Fruit fly (Drosophila melanogaster): ENCODE results near the gene Ankle2.

Ankle2 gene

DNA sequence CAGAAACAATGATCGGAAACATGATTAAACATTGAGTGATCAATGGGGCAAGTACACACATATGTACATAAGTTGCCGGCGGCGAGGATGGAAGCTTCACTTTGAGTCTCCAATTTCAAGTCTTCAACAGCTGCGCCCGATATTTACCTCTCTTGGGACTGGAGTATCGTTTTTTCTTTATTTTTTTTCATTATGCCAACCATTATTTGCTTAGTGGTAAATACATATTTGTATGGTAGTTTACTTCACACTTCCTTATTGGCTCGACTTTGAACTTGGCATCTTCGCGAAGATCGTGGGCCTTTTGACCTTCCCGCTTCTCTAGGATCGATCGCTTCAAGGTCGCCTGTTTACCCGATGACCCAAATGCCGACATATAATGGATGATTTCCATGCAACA lies 3.6 kb upstream of the Ankle2 start:
- TF ChIP-seq noc (tag; optimal IDR thresholded peaks at IDR 0.05): no peak

DNA sequence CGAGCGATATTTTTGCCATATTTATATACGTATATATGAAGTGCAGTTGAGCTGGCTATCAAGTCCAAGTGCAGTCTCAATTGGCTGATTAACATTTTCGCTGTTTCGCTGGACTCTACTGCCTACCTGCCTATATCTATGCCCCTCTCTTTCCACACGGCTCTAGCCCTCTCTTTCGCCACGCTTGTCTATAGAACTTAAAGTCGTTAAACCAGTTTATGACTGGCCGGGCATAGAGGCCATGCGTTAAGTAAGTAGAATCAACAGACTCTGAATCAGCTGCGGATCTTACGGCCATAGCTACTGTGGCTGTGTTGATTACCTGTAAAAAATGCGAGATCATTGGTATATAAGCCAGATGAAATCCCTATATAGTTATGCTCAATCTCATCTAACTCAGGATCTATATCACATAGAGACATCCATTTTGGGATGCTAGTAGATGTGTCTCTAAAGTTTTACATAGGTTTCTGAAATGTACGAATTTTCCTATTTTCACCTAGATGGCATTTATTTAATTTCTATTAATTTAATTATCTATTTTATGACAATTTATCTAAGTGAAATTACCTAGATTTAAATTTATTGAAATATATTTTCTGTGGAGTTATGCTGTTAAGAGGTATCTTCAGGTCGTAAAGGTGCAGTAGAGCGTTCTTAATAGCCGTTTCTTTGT lies 2.7 kb upstream of the Ankle2 start:
- peak; percentile 51 for TF ChIP-seq noc (tag; optimal IDR thresholded peaks at IDR 0.05)

DNA sequence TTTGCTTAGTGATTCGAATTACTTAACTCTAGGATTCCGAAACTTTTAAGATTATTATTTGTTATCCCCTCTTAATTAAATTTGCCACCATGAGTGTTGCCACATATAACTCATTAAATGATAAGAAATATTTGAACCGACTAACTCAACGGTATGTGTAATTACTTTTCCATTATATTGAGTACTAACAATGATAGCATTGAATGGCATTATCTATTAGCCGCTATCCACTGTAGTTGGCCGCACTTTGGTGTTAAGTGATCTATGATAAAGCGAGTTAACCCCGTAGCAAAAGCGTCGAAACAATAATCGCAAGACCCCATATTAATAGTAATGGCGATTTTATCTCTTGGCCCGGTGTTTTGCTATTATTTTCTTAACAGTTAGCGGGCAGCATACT lies 1.9 kb upstream of the Ankle2 start:
- no peak for TF ChIP-seq noc (tag; optimal IDR thresholded peaks at IDR 0.05)

DNA sequence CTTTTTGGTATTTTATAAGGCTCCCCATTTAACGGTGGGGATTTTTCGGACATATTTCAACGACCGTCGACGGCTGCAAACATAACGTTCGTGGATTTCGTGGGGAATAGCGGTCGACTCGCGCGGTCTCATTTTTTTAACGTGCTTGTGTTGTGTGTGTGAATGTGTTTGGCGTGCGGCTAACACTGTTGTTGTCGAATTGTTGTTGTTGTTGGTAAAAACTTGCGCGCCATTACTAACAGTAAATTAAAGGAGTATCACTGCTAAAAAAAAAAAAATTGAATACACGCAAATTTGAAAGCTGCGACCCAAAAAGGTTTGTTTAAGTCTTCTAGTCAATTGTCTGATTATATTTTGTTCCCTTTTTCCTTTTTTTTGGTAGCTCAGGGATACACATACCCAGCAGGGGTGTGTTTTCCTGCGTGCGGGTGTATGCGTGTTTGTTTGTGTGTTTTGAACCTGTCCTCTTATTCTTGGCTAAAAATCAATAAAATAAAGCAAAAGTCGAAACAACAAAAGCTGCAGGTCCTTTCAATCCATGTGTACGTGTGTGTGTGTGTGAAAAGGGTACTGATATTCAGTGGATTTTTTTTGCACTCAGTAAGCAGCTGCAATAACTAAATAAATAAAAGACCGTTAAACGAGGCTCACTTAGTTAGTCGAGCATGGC lies 888 bp upstream of the Ankle2 start, which contains the start of gene CG12991:
Gene CG12991 (plus strand): TSS at position 80 of the 670 bp plus-strand sequence.
- TF ChIP-seq noc (tag; optimal IDR thresholded peaks at IDR 0.05): no peak

DNA sequence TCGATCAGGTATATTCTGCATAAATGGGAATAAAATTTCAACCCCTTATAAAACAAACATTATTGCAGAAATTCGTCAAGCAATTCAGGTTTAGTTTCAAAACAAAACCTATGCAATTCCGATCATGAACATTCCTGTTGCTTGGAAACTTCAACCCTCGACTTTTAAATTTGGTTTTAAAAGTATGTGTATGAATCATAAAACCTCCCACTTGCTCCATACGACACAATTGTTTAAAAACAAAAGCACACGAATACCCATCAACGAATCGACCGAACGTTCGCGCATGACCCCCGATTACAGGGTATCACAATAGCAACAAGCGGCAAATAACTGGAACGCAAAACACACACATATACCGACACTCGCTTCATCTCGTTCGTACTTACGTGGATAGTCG lies 905 bp downstream of the Ankle2 start:
- TF ChIP-seq noc (tag; optimal IDR thresholded peaks at IDR 0.05): no peak

DNA sequence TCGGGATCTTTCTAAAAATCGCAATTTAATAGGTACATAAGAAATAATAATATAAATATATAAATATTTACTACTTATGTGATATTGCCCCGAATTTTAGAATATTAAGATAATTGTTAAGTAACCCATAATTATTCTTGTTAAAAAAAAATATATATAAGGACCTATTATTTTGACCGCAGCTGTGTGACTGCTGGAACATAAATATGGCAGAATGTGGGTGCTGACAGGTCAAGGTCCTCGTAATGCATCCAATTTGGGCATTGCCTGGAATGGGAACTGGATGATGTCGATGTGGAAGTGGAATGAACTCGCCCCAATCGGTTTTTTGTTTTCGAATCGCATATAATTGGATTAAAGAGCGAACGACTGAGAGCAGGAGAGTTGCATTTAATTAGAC lies 1.7 kb downstream of the Ankle2 start:
- no peak for TF ChIP-seq noc (tag; optimal IDR thresholded peaks at IDR 0.05)

DNA sequence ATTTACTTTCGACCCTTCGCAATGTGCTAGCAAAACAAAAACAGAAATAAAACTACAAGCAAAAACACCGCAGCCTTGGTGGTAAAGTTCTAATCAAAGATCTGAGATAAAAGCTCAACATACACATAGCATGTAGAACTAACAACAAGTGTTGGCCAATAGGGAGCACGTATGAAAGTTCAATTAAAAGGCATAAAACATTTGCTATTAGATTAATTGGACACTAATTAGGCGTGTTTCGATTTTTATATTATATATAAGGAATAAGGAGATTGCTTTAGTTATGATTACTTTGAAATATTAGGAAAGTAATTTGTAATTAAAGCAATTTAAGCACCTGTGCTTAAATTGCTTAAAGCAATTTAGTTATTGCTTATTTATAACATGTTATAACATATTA lies 2.4 kb downstream of the Ankle2 start:
- TF ChIP-seq noc (tag; optimal IDR thresholded peaks at IDR 0.05): peak; percentile 13

DNA sequence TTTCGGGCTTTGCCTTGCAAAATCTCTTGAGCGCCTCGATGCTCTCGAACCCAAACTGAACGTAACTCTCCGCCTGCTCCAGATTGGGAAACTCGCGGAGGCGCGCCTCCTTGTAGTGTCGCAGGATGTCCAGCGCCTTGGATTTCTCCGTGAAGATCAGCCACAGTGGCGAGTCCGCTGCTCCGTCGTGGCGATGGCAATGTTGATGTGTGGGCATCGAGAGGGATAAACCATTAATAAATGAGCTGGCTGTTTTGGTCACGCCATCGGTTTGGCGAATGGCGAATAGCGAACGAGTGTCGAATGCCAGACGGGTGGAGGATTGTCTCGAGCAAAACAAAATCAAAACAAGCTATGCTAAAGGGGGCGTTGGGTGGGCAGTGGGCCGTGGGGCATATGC lies 3.2 kb downstream of the Ankle2 start:
- no peak for TF ChIP-seq noc (tag; optimal IDR thresholded peaks at IDR 0.05)

DNA sequence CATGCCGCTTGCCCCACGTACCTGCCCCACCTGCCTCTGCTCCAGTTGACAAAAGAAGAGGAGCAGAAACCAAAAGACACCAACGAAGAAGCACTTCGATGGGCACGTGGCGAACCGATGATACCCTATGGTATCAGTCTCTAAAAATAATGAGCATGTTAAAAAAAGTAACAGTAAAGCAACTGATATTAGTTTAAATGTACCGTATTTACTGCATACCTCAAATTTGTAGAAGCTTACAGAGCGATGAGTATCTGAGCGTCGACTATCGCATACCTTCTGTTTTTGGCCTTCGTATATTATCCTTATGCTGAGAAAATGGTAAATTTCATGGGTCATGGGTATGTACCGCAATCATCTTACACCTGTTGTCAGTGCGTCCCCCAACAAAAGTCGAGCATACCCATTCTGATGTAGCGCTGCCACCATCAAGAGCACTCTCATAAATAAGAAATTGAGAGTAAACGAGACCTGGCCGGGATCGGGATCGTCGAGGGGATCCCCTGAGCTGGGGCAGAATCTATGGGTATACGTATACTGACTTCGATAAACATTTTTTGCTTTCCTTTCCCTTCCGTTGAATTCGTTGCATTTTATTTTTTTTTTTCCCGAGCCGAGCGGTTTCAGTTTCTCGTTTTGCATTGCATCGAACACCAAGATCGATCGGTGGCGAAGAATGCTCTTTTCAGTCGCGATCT lies 8.0 kb downstream of the Ankle2 start:
- TF ChIP-seq noc (tag; optimal IDR thresholded peaks at IDR 0.05): no peak

DNA sequence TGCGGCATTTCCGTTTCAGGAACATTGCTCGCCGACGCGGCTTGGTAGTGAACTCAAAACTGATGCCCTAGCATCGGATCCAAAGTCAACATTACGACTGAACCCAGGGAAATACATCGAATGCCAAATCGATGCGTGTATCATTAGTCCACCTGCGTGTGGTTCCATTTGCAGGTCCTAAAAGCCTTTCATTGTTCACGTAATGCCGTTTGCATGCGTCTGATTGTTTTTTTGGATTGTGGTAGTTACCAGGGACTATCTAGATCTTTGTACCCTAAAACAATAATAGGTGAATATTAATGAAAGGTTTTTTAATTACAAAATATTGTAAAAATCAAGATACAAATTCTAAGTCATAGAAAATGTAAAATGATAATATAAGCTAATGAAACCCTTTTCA lies 9.9 kb downstream of the Ankle2 start, which contains the start of gene ppk23:
Gene ppk23 (minus strand): TSS at position 101 of the 400 bp plus-strand sequence.
- TF ChIP-seq noc (tag; optimal IDR thresholded peaks at IDR 0.05): no peak

DNA sequence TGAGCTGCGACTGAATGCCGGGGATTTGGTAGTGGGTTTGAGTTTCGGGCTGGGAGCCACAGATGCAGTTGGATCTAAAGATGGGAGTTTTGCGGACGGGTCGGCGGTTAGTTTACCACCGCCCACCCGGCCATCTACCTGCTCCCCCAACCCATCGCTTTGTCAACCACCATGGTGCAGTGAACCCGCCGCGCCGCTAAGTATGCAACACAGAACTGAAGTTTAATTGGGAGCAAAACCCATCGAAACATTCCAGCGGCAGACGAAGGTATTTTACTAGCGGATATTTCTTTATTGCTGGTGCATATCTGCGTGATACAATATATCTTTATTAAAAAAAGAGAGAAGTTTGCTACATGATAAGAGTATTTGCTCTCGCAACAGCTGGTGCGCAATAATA lies 12.9 kb downstream of the Ankle2 start:
- no peak for TF ChIP-seq noc (tag; optimal IDR thresholded peaks at IDR 0.05)

DNA sequence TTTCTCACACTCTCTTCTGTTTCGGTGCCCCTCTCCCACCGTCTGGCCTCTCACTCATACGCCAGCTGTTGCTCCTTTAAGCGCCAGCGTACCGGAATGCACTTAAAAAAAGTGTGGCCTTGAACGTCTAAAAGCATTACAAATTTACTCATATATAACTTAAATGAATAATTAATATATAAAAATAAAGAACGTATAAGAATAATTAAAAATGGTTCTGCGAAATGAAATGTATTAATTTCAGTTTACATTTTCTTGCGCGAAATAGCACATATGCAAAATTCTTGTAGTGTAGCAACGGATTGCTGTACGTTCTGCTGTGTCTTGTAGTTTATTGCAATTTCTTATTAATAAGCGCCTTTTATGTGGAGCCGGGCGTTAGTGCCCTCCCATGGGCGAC lies 16.4 kb downstream of the Ankle2 start:
- no peak for TF ChIP-seq noc (tag; optimal IDR thresholded peaks at IDR 0.05)

DNA sequence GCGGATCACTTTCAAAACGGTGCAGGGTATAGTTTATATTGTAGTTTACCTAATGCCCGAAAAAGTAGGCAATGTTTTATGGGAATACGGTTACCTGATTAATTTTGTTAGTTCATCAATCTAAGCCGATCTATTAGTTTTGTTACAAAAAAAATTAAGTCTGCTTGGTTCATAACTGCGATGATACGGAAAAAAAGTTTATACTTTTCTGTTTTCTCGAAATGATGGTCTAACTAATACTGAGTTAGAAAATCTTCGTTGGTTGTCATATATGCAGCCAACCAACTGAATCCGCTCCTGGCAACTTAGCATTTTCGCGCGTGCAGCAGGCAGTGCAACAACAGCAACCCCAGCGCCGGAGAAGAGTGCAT lies 17.1 kb downstream of the Ankle2 start:
- TF ChIP-seq noc (tag; optimal IDR thresholded peaks at IDR 0.05): no peak

DNA sequence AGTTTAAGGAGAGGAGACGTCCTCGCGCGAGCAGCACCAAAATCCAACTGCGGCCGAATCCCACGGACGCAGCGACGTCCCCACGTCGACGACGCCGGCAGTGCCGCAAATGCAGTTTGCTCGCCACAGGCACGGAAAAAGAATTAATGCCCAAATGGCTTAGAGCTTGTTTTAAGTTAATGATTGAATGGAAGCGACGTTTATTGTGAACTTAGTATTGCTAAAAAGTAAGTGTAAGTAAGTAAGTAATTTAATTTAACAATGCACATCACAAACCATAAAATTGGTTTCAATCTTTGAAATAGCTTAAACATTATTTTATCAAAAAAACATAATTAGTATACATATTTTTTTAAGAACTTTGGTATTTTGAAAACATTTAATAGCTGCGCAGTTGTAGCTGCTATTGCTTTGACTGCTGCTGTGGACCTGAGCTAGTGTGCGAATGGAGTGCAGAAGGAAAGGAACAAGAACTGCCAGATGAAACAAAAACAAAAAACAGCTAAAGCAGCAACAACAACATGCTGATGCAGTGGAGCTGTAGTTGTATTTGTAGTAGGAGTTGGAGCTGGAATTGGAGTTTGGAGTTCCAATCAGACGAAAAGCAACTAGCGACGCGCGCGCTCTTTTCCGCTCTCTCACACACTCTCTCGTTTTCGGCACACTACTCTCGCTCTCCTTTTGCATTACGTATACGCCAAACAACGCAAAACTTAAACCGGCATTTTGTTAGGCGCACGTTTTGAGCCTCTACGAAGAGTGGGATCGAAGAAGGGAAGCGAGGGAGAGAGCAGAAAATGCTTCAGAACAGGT lies 17.7 kb downstream of the Ankle2 start, which contains the start of gene CG43658:
Gene CG43658 (minus strand): TSS at position 51 of the 813 bp plus-strand sequence.
- no peak for TF ChIP-seq noc (tag; optimal IDR thresholded peaks at IDR 0.05)

DNA sequence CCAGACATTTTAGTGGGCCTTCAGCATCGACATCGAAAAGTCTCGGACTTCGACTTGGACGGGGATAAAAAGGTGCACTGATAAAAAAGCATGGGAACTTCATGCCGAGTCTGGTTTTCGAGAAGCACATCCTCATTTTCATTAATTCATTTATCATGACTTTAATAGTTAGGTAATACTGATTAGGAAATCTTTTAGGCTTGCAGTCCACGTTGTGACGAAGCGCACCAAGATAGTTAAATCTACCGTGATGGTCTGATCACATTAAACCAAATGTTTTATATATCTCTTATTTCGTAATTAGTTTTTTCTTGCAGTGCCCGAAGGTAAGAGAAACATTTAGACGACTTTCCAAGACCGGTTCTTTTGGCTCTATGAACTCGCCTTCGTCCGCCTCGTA lies 20.3 kb downstream of the Ankle2 start:
- TF ChIP-seq noc (tag; optimal IDR thresholded peaks at IDR 0.05): no peak

DNA sequence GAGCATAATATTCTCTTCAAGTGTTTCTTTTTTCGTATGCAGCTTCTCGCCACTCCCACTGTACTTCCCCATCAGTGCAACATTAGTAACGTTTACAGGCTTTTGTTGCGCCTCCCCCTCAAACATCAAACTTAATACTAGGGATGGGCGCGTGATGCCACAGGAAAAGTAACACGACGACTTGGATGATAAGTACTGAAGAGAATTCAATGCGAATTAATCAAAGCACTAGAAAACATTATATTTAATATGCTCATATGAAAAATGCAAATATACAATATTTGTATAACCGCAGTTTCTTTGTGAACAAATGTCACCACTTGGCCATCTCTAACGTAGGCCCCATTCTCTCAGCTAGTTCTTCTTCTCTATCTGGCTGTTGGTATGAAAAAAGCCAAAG lies 23.9 kb downstream of the Ankle2 start:
- TF ChIP-seq noc (tag; optimal IDR thresholded peaks at IDR 0.05): no peak

Data from whole organism, larva.